Worm (Caenorhabditis elegans): Measurements from ENCODE around the gene srsx-11.

Gene srsx-11

ce11 chrV:4979060-4979459 is at the start of gene srsx-11:
srsx-11 (minus strand) TSS chrV:4979160.
- TF ChIP-seq efl-1 (optimal IDR thresholded peaks at IDR 0.05) (no peak), efl-1 (GFP tag; optimal IDR thresholded peaks at IDR 0.05 in 1 of 2) (peak in 1 of 2 experiments; percentile 83), efl-3 (GFP tag; optimal IDR thresholded peaks at IDR 0.05) (no peak), fkh-8 (tag; optimal IDR thresholded peaks at IDR 0.05) (peak; percentile 5)

- TF ChIP-seq ceh-82 (tag; optimal IDR thresholded peaks at IDR 0.05) (no peak), F16B12.6 (tag; optimal IDR thresholded peaks at IDR 0.05) (no peak), aly-2 (tag; optimal IDR thresholded peaks at IDR 0.05) (no peak), nhr-85 (tag) (peak; percentile 30), fkh-8 (tag; optimal IDR thresholded peaks at IDR 0.05) (no peak), aha-1 (tag; optimal IDR thresholded peaks at IDR 0.05) (no peak), lin-35 (GFP tag; optimal IDR thresholded peaks at IDR 0.05) (peak in 1 of 2 experiments; percentile 10), mab-9 (GFP tag; IDR thresholded peaks at IDR 0.05) (no peak), grh-1 (GFP tag; IDR thresholded peaks at IDR 0.05) (no peak), C16A3.4 (tag; optimal IDR thresholded peaks at IDR 0.05) (no peak), blmp-1 (tag; optimal IDR thresholded peaks at IDR 0.05) (peak; percentile 50), nhr-28 (tag; optimal IDR thresholded peaks at IDR 0.05) (no peak), ama-1 (optimal IDR thresholded peaks at IDR 0.05) (no peak), nhr-77 (tag; optimal IDR thresholded peaks at IDR 0.05) (no peak), elt-2 (tag; optimal IDR thresholded peaks at IDR 0.05) (peak; percentile 79), nhr-20 (tag; optimal IDR thresholded peaks at IDR 0.05) (no peak), zip-4 (GFP tag; optimal IDR thresholded peaks at IDR 0.05) (no peak), alr-1 (tag; optimal IDR thresholded peaks at IDR 0.05; ENCODE audit: borderline replicate concordance) (no peak), ceh-8 (GFP tag; optimal IDR thresholded peaks at IDR 0.05) (no peak), fkh-4 (tag; optimal IDR thresholded peaks at IDR 0.05; ENCODE audit: borderline replicate concordance) (no peak), elt-3 (tag; optimal IDR thresholded peaks at IDR 0.05) (peak in 1 of 6 experiments; percentile 36), jun-1 (tag; optimal IDR thresholded peaks at IDR 0.05) (no peak), unc-130 (tag; optimal IDR thresholded peaks at IDR 0.05) (no peak), pqm-1 (tag; optimal IDR thresholded peaks at IDR 0.05) (peak; percentile 63), mdl-1 (tag; optimal IDR thresholded peaks at IDR 0.05) (peak in 1 of 2 experiments; percentile 33), unc-30 (tag; optimal IDR thresholded peaks at IDR 0.05) (no peak), ceh-90 (tag; optimal IDR thresholded peaks at IDR 0.05) (no peak), swsn-7 (tag; optimal IDR thresholded peaks at IDR 0.05) (no peak), lin-14 (GFP tag; optimal IDR thresholded peaks at IDR 0.05) (peak; percentile 33), fos-1 (tag; optimal IDR thresholded peaks at IDR 0.05) (no peak), hlh-4 (tag; optimal IDR thresholded peaks at IDR 0.05) (no peak), C04F5.9 (tag; optimal IDR thresholded peaks at IDR 0.05) (no peak), hpl-2 (GFP tag; optimal IDR thresholded peaks at IDR 0.05) (no peak)
These were observed 48.7 kb upstream of the srsx-11 start, which contains the start of gene cpt-4 for ce11 chrV:5027640-5028039. cpt-4 (minus strand) TSS chrV:5027723.

ce11 chrV:5026438-5026837 is 47.5 kb upstream of the srsx-11 start:
- TF ChIP-seq hlh-4 (tag; optimal IDR thresholded peaks at IDR 0.05) (no peak), elt-2 (tag; optimal IDR thresholded peaks at IDR 0.05) (peak; percentile 72), ztf-4 (tag; optimal IDR thresholded peaks at IDR 0.05) (no peak), blmp-1 (tag; optimal IDR thresholded peaks at IDR 0.05) (peak; percentile 47), ama-1 (optimal IDR thresholded peaks at IDR 0.05) (no peak), unc-62 (GFP tag; optimal IDR thresholded peaks at IDR 0.05) (no peak), lsy-2 (tag; optimal IDR thresholded peaks at IDR 0.05) (no peak), zag-1 (tag; optimal IDR thresholded peaks at IDR 0.05) (no peak), nhr-28 (tag; optimal IDR thresholded peaks at IDR 0.05) (no peak), nhr-11 (tag; optimal IDR thresholded peaks at IDR 0.05) (no peak), ceh-88 (GFP tag; IDR thresholded peaks at IDR 0.05) (no peak), nhr-76 (tag; optimal IDR thresholded peaks at IDR 0.05) (no peak), lin-14 (GFP tag; optimal IDR thresholded peaks at IDR 0.05) (peak; percentile 11), nhr-19 (GFP tag; conservative IDR thresholded peaks at IDR 0.05) (no peak), skn-1 (tag; optimal IDR thresholded peaks at IDR 0.05) (no peak), lin-13 (GFP tag; optimal IDR thresholded peaks at IDR 0.05) (no peak), nhr-84 (tag; optimal IDR thresholded peaks at IDR 0.05) (no peak)

All from whole organism, L1 larva.